Worm (Caenorhabditis elegans) whole organism, L1 larva: ENCODE measurements around the gene abcf-2.

Experiments
- C16A3.4 ChIP-seq: fragments of 150-350 bp; optimal IDR thresholded peaks from 2 replicates; lab custom pipeline; 2014; ENCODE audit warnings: missing biosample characterization, missing genetic modification characterization
- Y116A8C.19 ChIP-seq: sonication (generic microtip); optimal IDR thresholded peaks from 2 replicates; lab custom pipeline; 2016; ENCODE audit warnings: missing compliant biosample characterization, missing genetic modification characterization, borderline replicate concordance
- ceh-82 ChIP-seq, 3 experiments: fragments of 150-350 bp in 1 of 3; sonication (generic microtip) in 2 of 3; optimal IDR thresholded peaks; 2 replicates each; lab custom pipeline; 2014 to 2017; ENCODE audit warnings: missing biosample characterization in 3 of 3, missing genetic modification characterization in 3 of 3
- ceh-88 ChIP-seq: fragments of 200-800 bp; sonication (Bioruptor generic); IDR thresholded peaks from 2 replicates; pipeline ENCODE4 v1.3.6; 2022; ENCODE audit warnings: missing genetic modification characterization, missing compliant biosample characterization
- ceh-90 ChIP-seq: sonication (generic microtip); optimal IDR thresholded peaks from 2 replicates; lab custom pipeline; 2016; ENCODE audit warnings: missing genetic modification characterization, missing compliant biosample characterization
- efl-1 ChIP-seq, 4 experiments: fragments of 150-350 bp; optimal IDR thresholded peaks in 3 of 4; peaks in 1 of 4; 1 replicate in 1 of 4; 2 replicates in 3 of 4; lab custom pipeline; 2014; ENCODE audit warnings: missing biosample characterization in 2 of 4, missing genetic modification characterization in 2 of 4, missing genetic modification reagents in 2 of 4
- hlh-17 ChIP-seq: fragments of 200-800 bp; sonication (Bioruptor generic); optimal IDR thresholded peaks from 2 replicates; lab custom pipeline; 2018; ENCODE audit warnings: missing genetic modification characterization, mild to moderate bottlenecking, missing compliant biosample characterization, moderate library complexity, borderline replicate concordance
- hlh-4 ChIP-seq: sonication (generic microtip); optimal IDR thresholded peaks from 2 replicates; lab custom pipeline; 2016; ENCODE audit warnings: mild to moderate bottlenecking, missing genetic modification characterization, missing compliant biosample characterization
- lin-14 ChIP-seq: fragments of 200-800 bp; sonication (Bioruptor generic); optimal IDR thresholded peaks from 2 replicates; lab custom pipeline; 2018; ENCODE audit warnings: mild to moderate bottlenecking, missing genetic modification characterization, moderate library complexity, missing compliant biosample characterization
- lin-39 ChIP-seq: fragments of 150-350 bp; optimal IDR thresholded peaks from 2 replicates; lab custom pipeline; 2014; ENCODE audit warnings: missing biosample characterization, missing genetic modification reagents, missing genetic modification characterization
- lir-3 ChIP-seq: sonication (generic microtip); optimal IDR thresholded peaks from 2 replicates; lab custom pipeline; 2016; ENCODE audit warnings: mild to moderate bottlenecking, missing genetic modification characterization, moderate library complexity, missing compliant biosample characterization; ENCODE audit not compliant: poor library complexity
- mef-2 ChIP-seq: fragments of 150-350 bp; optimal IDR thresholded peaks from 2 replicates; lab custom pipeline; 2014; ENCODE audit warnings: missing biosample characterization, missing genetic modification characterization
- mep-1 ChIP-seq: fragments of 150-350 bp; optimal IDR thresholded peaks from 2 replicates; lab custom pipeline; 2014; ENCODE audit warnings: missing biosample characterization, missing genetic modification characterization
- nhr-19 ChIP-seq: fragments of 200-800 bp; sonication (Bioruptor generic); conservative IDR thresholded peaks from 2 replicates; pipeline ENCODE4 v1.3.6; 2022; ENCODE audit warnings: missing genetic modification characterization, missing compliant biosample characterization
- nhr-28 ChIP-seq: fragments of 150-350 bp; optimal IDR thresholded peaks from 2 replicates; lab custom pipeline; 2014; ENCODE audit warnings: missing biosample characterization, missing genetic modification characterization
- nhr-71 ChIP-seq: sonication (generic microtip); optimal IDR thresholded peaks from 2 replicates; lab custom pipeline; 2016; ENCODE audit warnings: mild to moderate bottlenecking, missing genetic modification characterization, moderate library complexity, missing compliant biosample characterization
- nhr-76 ChIP-seq: sonication (generic microtip); optimal IDR thresholded peaks from 2 replicates; lab custom pipeline; 2017; ENCODE audit warnings: missing biosample characterization, missing genetic modification characterization
- nhr-77 ChIP-seq: fragments of 150-350 bp; optimal IDR thresholded peaks from 2 replicates; lab custom pipeline; 2014; ENCODE audit warnings: missing biosample characterization, missing genetic modification characterization
- nhr-84 ChIP-seq: sonication (generic microtip); optimal IDR thresholded peaks from 2 replicates; lab custom pipeline; 2017; ENCODE audit warnings: missing biosample characterization, missing genetic modification characterization
- nhr-85 ChIP-seq: sonication (generic microtip); peaks from one replicate; lab custom pipeline; 2016; ENCODE audit warnings: missing genetic modification characterization, inconsistent platforms, missing compliant biosample characterization
- rnt-1 ChIP-seq: sonication (generic microtip); optimal IDR thresholded peaks from 2 replicates; lab custom pipeline; 2016; ENCODE audit warnings: mild to moderate bottlenecking, missing genetic modification characterization, moderate library complexity, missing compliant biosample characterization
- sox-4 ChIP-seq: sonication (generic microtip); optimal IDR thresholded peaks from 2 replicates; lab custom pipeline; 2016; ENCODE audit warnings: missing genetic modification characterization, missing compliant biosample characterization
- sup-37 ChIP-seq: fragments of 200-800 bp; sonication (Bioruptor generic); optimal IDR thresholded peaks from 2 replicates; lab custom pipeline; 2018; ENCODE audit warnings: mild to moderate bottlenecking, missing genetic modification characterization, missing compliant biosample characterization
- unc-130 ChIP-seq: fragments of 150-350 bp; optimal IDR thresholded peaks from 2 replicates; lab custom pipeline; 2017; ENCODE audit warnings: missing biosample characterization, missing genetic modification characterization, inconsistent platforms

abcf-2 gene

ce11 chrIII:13409498-13409897 is 52.5 kb downstream of the abcf-2 start, which contains the start of gene myo-6:
myo-6 (plus strand) TSS chrIII:13409798.
- TF ChIP-seq nhr-84 (tag; lab: Kevin White, UChicago): no peak
- no peak for TF ChIP-seq nhr-76 (tag; lab: Kevin White, UChicago)
- no peak for TF ChIP-seq unc-130 (tag; lab: Kevin White, UChicago)
- TF ChIP-seq lir-3 (tag; lab: Kevin White, UChicago): no peak
- TF ChIP-seq C16A3.4: no peak
- no peak for TF ChIP-seq Y116A8C.19
- TF ChIP-seq ceh-82 (tag; optimal IDR thresholded peaks at IDR 0.05; lab: Kevin White, UChicago): no peak
- TF ChIP-seq rnt-1: peak; percentile 37
- no peak for TF ChIP-seq efl-1 (optimal IDR thresholded peaks at IDR 0.05; lab: Kevin White, UChicago)
- peak in 1 of 2 experiments; percentile 86 for TF ChIP-seq efl-1 (GFP tag; optimal IDR thresholded peaks at IDR 0.05 in 1 of 2; lab: Kevin White, UChicago)
- no peak for TF ChIP-seq nhr-28
- TF ChIP-seq sup-37 (GFP tag; lab: Kevin White, UChicago): no peak
- no peak for TF ChIP-seq mef-2
- no peak for TF ChIP-seq lin-39
- no peak for TF ChIP-seq lin-14 (GFP tag; lab: Kevin White, UChicago)
- TF ChIP-seq ceh-90 (tag; lab: Kevin White, UChicago): no peak
- no peak for TF ChIP-seq nhr-19 (GFP tag; lab: Robert Waterston, UW)
- no peak for TF ChIP-seq ceh-88 (GFP tag; lab: Robert Waterston, UW)
- TF ChIP-seq sox-4 (tag; lab: Kevin White, UChicago): no peak
- peak; percentile 4 for TF ChIP-seq nhr-77
- no peak for TF ChIP-seq nhr-71 (tag; lab: Kevin White, UChicago)
- TF ChIP-seq mep-1 (tag; lab: Kevin White, UChicago): no peak
- TF ChIP-seq hlh-4 (tag; lab: Kevin White, UChicago): no peak
- no peak for TF ChIP-seq hlh-17
- TF ChIP-seq nhr-85 (tag; lab: Kevin White, UChicago): no peak
